Comparison of ENCODE assay signal across 7 worm cellular contexts in genomic region chrIII:8899767-8900166, ce11.
TF ChIP-seq lines count a peak whose summit lies in the region.

No protein-coding gene starts in this region.

TF ChIP-seq in whole organism, L1 larva, 84 proteins besides CTCF, POLR2A, EP300 and RAD21 (continues in another document):
- peak; percentile 68 to 86 (median 74) for TF ChIP-seq dpl-1 (GFP tag; optimal IDR thresholded peaks at IDR 0.05; lab: Kevin White, UChicago)
- TF ChIP-seq lin-39 (tag; optimal IDR thresholded peaks at IDR 0.05; lab: Kevin White, UChicago), result no peak
- TF ChIP-seq mep-1 (tag; optimal IDR thresholded peaks at IDR 0.05; lab: Kevin White, UChicago), result peak; percentile 47
- no peak for TF ChIP-seq alr-1 (tag; optimal IDR thresholded peaks at IDR 0.05; lab: Kevin White, UChicago; ENCODE audit: borderline replicate concordance)
- peak; percentile 48 for TF ChIP-seq nhr-47 (tag; optimal IDR thresholded peaks at IDR 0.05; lab: Kevin White, UChicago)
- TF ChIP-seq unc-98 (GFP tag; IDR thresholded peaks at IDR 0.05; lab: Robert Waterston, UW), result no peak
- peak; percentile 77 to 79 for TF ChIP-seq efl-1 (optimal IDR thresholded peaks at IDR 0.05; lab: Kevin White, UChicago)
- TF ChIP-seq efl-1 (GFP tag; optimal IDR thresholded peaks at IDR 0.05 in 1 of 2; lab: Kevin White, UChicago), result peak; percentile 83 to 97
- no peak for TF ChIP-seq ama-1 (optimal IDR thresholded peaks at IDR 0.05; lab: Kevin White, UChicago)
- TF ChIP-seq mab-9 (GFP tag; IDR thresholded peaks at IDR 0.05; lab: Robert Waterston, UW), result no peak
- TF ChIP-seq unc-62 (GFP tag; optimal IDR thresholded peaks at IDR 0.05; lab: Kevin White, UChicago), result no peak
- no peak for TF ChIP-seq grh-1 (GFP tag; IDR thresholded peaks at IDR 0.05; lab: Robert Waterston, UW)
- peak; percentile 9 for TF ChIP-seq nhr-90 (tag; optimal IDR thresholded peaks at IDR 0.05; lab: Kevin White, UChicago; ENCODE audit: poor library complexity)

TF ChIP-seq in whole organism, L2 larva, 48 proteins besides CTCF, POLR2A, EP300 and RAD21:
- TF ChIP-seq dmd-4 (tag; optimal IDR thresholded peaks at IDR 0.05; lab: Kevin White, UChicago) (no peak), C34F6.9 (tag; optimal IDR thresholded peaks at IDR 0.05; lab: Kevin White, UChicago) (peak; percentile 64), egl-27 (tag; optimal IDR thresholded peaks at IDR 0.05; lab: Kevin White, UChicago) (no peak), gmeb-1 (tag; optimal IDR thresholded peaks at IDR 0.05; lab: Kevin White, UChicago) (peak; percentile 66), unc-39 (tag; optimal IDR thresholded peaks at IDR 0.05; lab: Kevin White, UChicago) (no peak), ceh-82 (tag; optimal IDR thresholded peaks at IDR 0.05; lab: Kevin White, UChicago) (no peak), lsy-2 (tag; optimal IDR thresholded peaks at IDR 0.05; lab: Kevin White, UChicago) (peak; percentile 26 to 84), lin-13 (GFP tag; optimal IDR thresholded peaks at IDR 0.05; lab: Kevin White, UChicago) (peak; percentile 39), unc-55 (GFP tag; optimal IDR thresholded peaks at IDR 0.05; lab: Kevin White, UChicago) (peak; percentile 83), nhr-129 (tag; optimal IDR thresholded peaks at IDR 0.05; lab: Kevin White, UChicago) (peak; percentile 39), crh-2 (tag; optimal IDR thresholded peaks at IDR 0.05; lab: Kevin White, UChicago) (peak; percentile 44), sma-9 (GFP tag; optimal IDR thresholded peaks at IDR 0.05; lab: Kevin White, UChicago) (no peak), sma-9 (tag; optimal IDR thresholded peaks at IDR 0.05; lab: Kevin White, UChicago) (no peak)

TF ChIP-seq in whole organism, L3 larva, 47 proteins besides CTCF, POLR2A, EP300 and RAD21:
- TF ChIP-seq lin-15B (tag; optimal IDR thresholded peaks at IDR 0.05; lab: Kevin White, UChicago), result peak; percentile 87
- peak; percentile 20 for TF ChIP-seq pha-4 (tag; optimal IDR thresholded peaks at IDR 0.05; lab: Kevin White, UChicago)
- no peak for TF ChIP-seq ZK546.5 (tag; optimal IDR thresholded peaks at IDR 0.05; lab: Kevin White, UChicago)
- TF ChIP-seq nfya-1 (tag; optimal IDR thresholded peaks at IDR 0.05; lab: Kevin White, UChicago; ENCODE audit: insufficient read depth), result peak; percentile 69
- peak; percentile 11 for TF ChIP-seq nhr-23 (tag; optimal IDR thresholded peaks at IDR 0.05; lab: Kevin White, UChicago)
- no peak for TF ChIP-seq elt-2 (tag; optimal IDR thresholded peaks at IDR 0.05; lab: Kevin White, UChicago)

TF ChIP-seq in whole organism, L4 larva, 104 proteins besides CTCF, POLR2A, EP300 and RAD21 (continues in another document):
- TF ChIP-seq hlh-30 (tag; optimal IDR thresholded peaks at IDR 0.05; lab: Kevin White, UChicago; ENCODE audit: insufficient read depth) (peak; percentile 13), ama-1 (optimal IDR thresholded peaks at IDR 0.05; lab: Kevin White, UChicago) (peak; percentile 19), ztf-7 (tag; optimal IDR thresholded peaks at IDR 0.05; lab: Kevin White, UChicago) (no peak), zfp-2 (tag; optimal IDR thresholded peaks at IDR 0.05; lab: Kevin White, UChicago) (no peak), D1046.2 (GFP tag; IDR thresholded peaks at IDR 0.05; lab: Robert Waterston, UW) (no peak), nhr-25 (tag; optimal IDR thresholded peaks at IDR 0.05; lab: Kevin White, UChicago; ENCODE audit: borderline replicate concordance, insufficient read depth) (no peak), F37D6.2 (tag; optimal IDR thresholded peaks at IDR 0.05; lab: Kevin White, UChicago) (peak; percentile 17), dpl-1 (GFP tag; optimal IDR thresholded peaks at IDR 0.05; lab: Kevin White, UChicago) (peak; percentile 53), nhr-48 (tag; optimal IDR thresholded peaks at IDR 0.05; lab: Kevin White, UChicago) (no peak), lsy-2 (tag; optimal IDR thresholded peaks at IDR 0.05; lab: Kevin White, UChicago) (peak in 1 of 2 experiments; percentile 82), saeg-2 (GFP tag; IDR thresholded peaks at IDR 0.05; lab: Robert Waterston, UW) (no peak), hif-1 (tag; optimal IDR thresholded peaks at IDR 0.05; lab: Kevin White, UChicago) (peak in 1 of 2 experiments; percentile 8), hmg-1.1 (GFP tag; IDR thresholded peaks at IDR 0.05; lab: Robert Waterston, UW) (no peak), unc-62 (GFP tag; optimal IDR thresholded peaks at IDR 0.05 in 1 of 2; lab: Kevin White, UChicago) (peak in 1 of 2 experiments; percentile 91), unc-62 (tag; optimal IDR thresholded peaks at IDR 0.05; lab: Kevin White, UChicago) (no peak)

TF ChIP-seq in whole organism, late embryonic, 69 proteins besides CTCF, POLR2A, EP300 and RAD21:
- TF ChIP-seq ceh-9 (tag; optimal IDR thresholded peaks at IDR 0.05; lab: Kevin White, UChicago) (no peak), tbx-2 (tag; optimal IDR thresholded peaks at IDR 0.05; lab: Kevin White, UChicago) (no peak), pha-4 (tag; optimal IDR thresholded peaks at IDR 0.05; lab: Kevin White, UChicago) (no peak), unc-42 (tag; optimal IDR thresholded peaks at IDR 0.05; lab: Kevin White, UChicago) (peak; percentile 56), fax-1 (tag; optimal IDR thresholded peaks at IDR 0.05; lab: Kevin White, UChicago) (no peak), eyg-1 (tag; optimal IDR thresholded peaks at IDR 0.05; lab: Kevin White, UChicago) (no peak), fkh-6 (tag; optimal IDR thresholded peaks at IDR 0.05; lab: Kevin White, UChicago) (no peak), unc-3 (GFP tag; conservative IDR thresholded peaks at IDR 0.05; lab: Robert Waterston, UW) (no peak), unc-3 (tag; optimal IDR thresholded peaks at IDR 0.05; lab: Kevin White, UChicago) (no peak), nfya-1 (tag; optimal IDR thresholded peaks at IDR 0.05; lab: Kevin White, UChicago) (no peak)

TF ChIP-seq in whole organism, mixed stage, embryonic, 35 proteins besides CTCF, POLR2A, EP300 and RAD21:
- no peak for TF ChIP-seq sem-2 (GFP tag; optimal IDR thresholded peaks at IDR 0.05; lab: Kevin White, UChicago)
- TF ChIP-seq mep-1 (tag; optimal IDR thresholded peaks at IDR 0.05; lab: Kevin White, UChicago), result peak; percentile 69
- TF ChIP-seq ces-1 (GFP tag; optimal IDR thresholded peaks at IDR 0.05; lab: Kevin White, UChicago), result peak; percentile 53
- peak; percentile 17 for TF ChIP-seq lsy-2 (tag; optimal IDR thresholded peaks at IDR 0.05; lab: Kevin White, UChicago)
- TF ChIP-seq drap-1 (GFP tag; optimal IDR thresholded peaks at IDR 0.05; lab: Kevin White, UChicago), result no peak

TF ChIP-seq in whole organism, young adult, 124 proteins besides CTCF, POLR2A, EP300 and RAD21:
- peak; percentile 31 for TF ChIP-seq attf-5 (GFP tag; optimal IDR thresholded peaks at IDR 0.05; lab: Kevin White, UChicago)
- TF ChIP-seq snpc-4 (GFP tag; optimal IDR thresholded peaks at IDR 0.05; lab: Kevin White, UChicago), result no peak
- peak in 1 of 4 experiments; percentile 19 for TF ChIP-seq snpc-4 (tag; optimal IDR thresholded peaks at IDR 0.05; lab: Kevin White, UChicago)
- no peak for TF ChIP-seq ztf-3 (GFP tag; optimal IDR thresholded peaks at IDR 0.05; lab: Kevin White, UChicago)
- TF ChIP-seq Y95B8A.8 (GFP tag; IDR thresholded peaks at IDR 0.05; lab: Robert Waterston, UW), result 0 out of 2 replicates have a peak, but pooled peaks have one; percentile 5
- peak; percentile 56; the same call in 1 of the 2 replicates for TF ChIP-seq nfyb-1 (GFP tag; IDR thresholded peaks at IDR 0.05; lab: Robert Waterston, UW)
- no peak for TF ChIP-seq ceh-58 (GFP tag; IDR thresholded peaks at IDR 0.05; lab: Robert Waterston, UW)
- TF ChIP-seq madf-8 (GFP tag; conservative IDR thresholded peaks at IDR 0.05; lab: Robert Waterston, UW), result peak; percentile 76
- TF ChIP-seq dpl-1 (GFP tag; optimal IDR thresholded peaks at IDR 0.05; lab: Kevin White, UChicago), result peak; percentile 73
- peak; percentile 11; the same call in 1 of the 2 replicates for TF ChIP-seq hmg-1.2 (GFP tag; IDR thresholded peaks at IDR 0.05; lab: Robert Waterston, UW)
- peak in 1 of 3 experiments; percentile 1 for TF ChIP-seq lin-35 (GFP tag; optimal IDR thresholded peaks at IDR 0.05; lab: Kevin White, UChicago)
- TF ChIP-seq xnd-1 (tag; optimal IDR thresholded peaks at IDR 0.05; lab: Kevin White, UChicago), result peak; percentile 73
- TF ChIP-seq lin-54 (GFP tag; optimal IDR thresholded peaks at IDR 0.05; lab: Kevin White, UChicago), result peak; percentile 62
- TF ChIP-seq madf-6 (GFP tag; IDR thresholded peaks at IDR 0.05; lab: Robert Waterston, UW), result peak; percentile 86
- no peak for TF ChIP-seq hlh-26 (GFP tag; conservative IDR thresholded peaks at IDR 0.05; lab: Robert Waterston, UW)
- no peak for TF ChIP-seq chd-7 (tag; optimal IDR thresholded peaks at IDR 0.05; lab: Kevin White, UChicago)
- TF ChIP-seq gei-17 (GFP tag; optimal IDR thresholded peaks at IDR 0.05; lab: Kevin White, UChicago), result no peak
- TF ChIP-seq snpc-3.4 (tag; optimal IDR thresholded peaks at IDR 0.05; lab: Kevin White, UChicago), result peak; percentile 78
- peak; percentile 16 for TF ChIP-seq him-1 (tag; optimal IDR thresholded peaks at IDR 0.05; lab: Kevin White, UChicago)
- peak; percentile 91 for TF ChIP-seq F33H1.4 (GFP tag; IDR thresholded peaks at IDR 0.05; lab: Robert Waterston, UW)
- no peak for TF ChIP-seq ceh-40 (GFP tag; IDR thresholded peaks at IDR 0.05; lab: Robert Waterston, UW)
- TF ChIP-seq dox-1 (GFP tag; IDR thresholded peaks at IDR 0.05; lab: Robert Waterston, UW), result peak; percentile 48
- TF ChIP-seq attf-3 (GFP tag; conservative IDR thresholded peaks at IDR 0.05; lab: Robert Waterston, UW), result peak; percentile 77
- TF ChIP-seq ceh-91 (GFP tag; IDR thresholded peaks at IDR 0.05; lab: Robert Waterston, UW), result peak; percentile 74
- TF ChIP-seq lsl-1 (GFP tag; optimal IDR thresholded peaks at IDR 0.05; lab: Kevin White, UChicago), result peak; percentile 86
- TF ChIP-seq rcor-1 (GFP tag; IDR thresholded peaks at IDR 0.05; lab: Robert Waterston, UW), result no peak
- peak; percentile 56; the same call in 1 of the 2 replicates for TF ChIP-seq D2030.7 (GFP tag; IDR thresholded peaks at IDR 0.05; lab: Robert Waterston, UW)
- peak; percentile 33 for TF ChIP-seq athp-1 (tag; optimal IDR thresholded peaks at IDR 0.05; lab: Kevin White, UChicago)
- no peak for TF ChIP-seq ZK185.1 (tag; optimal IDR thresholded peaks at IDR 0.05; lab: Kevin White, UChicago; ENCODE audit: poor library complexity, severe bottlenecking)
- TF ChIP-seq F23B12.7 (tag; optimal IDR thresholded peaks at IDR 0.05; lab: Kevin White, UChicago; ENCODE audit: insufficient read depth), result peak; percentile 23
- no peak for TF ChIP-seq ztf-28 (GFP tag; IDR thresholded peaks at IDR 0.05; lab: Robert Waterston, UW)
- peak; percentile 83 for TF ChIP-seq efl-1 (GFP tag; optimal IDR thresholded peaks at IDR 0.05; lab: Kevin White, UChicago)
- TF ChIP-seq ztf-18 (tag; optimal IDR thresholded peaks at IDR 0.05; lab: Kevin White, UChicago), result peak; percentile 43
- no peak for TF ChIP-seq ztf-22 (GFP tag; optimal IDR thresholded peaks at IDR 0.05; lab: Kevin White, UChicago)
